Worm (Caenorhabditis elegans): Measurements from ENCODE around the gene K01A6.4.

- TF ChIP-seq tbx-8 (GFP tag; optimal IDR thresholded peaks at IDR 0.05) (no peak), nhr-2 (tag; optimal IDR thresholded peaks at IDR 0.05) (no peak), cnd-1 (tag; optimal IDR thresholded peaks at IDR 0.05) (no peak), ztf-11 (tag; optimal IDR thresholded peaks at IDR 0.05) (no peak), unc-39 (tag; optimal IDR thresholded peaks at IDR 0.05) (no peak), ces-1 (GFP tag; optimal IDR thresholded peaks at IDR 0.05) (no peak), elt-3 (tag; optimal IDR thresholded peaks at IDR 0.05) (no peak), lin-13 (tag; optimal IDR thresholded peaks at IDR 0.05) (no peak), nhr-237 (tag; optimal IDR thresholded peaks at IDR 0.05) (no peak)
Observed at ce11 chrIV:11693493-11693892, 46.6 kb downstream of the K01A6.4 start, which contains the start of gene ZK792.12.
